Worm (Caenorhabditis elegans): Measurements from ENCODE around the gene srt-4.
"Not testable (repeated sequence)": the region's sequence is repeated elsewhere in the genome, so short reads cannot be mapped to it uniquely, and the experiment has no call there.

The srt-4 gene

ce11 chrV:2608352-2608751, 30.6 kb downstream of the srt-4 start, which contains the start of gene acr-17:
Gene acr-17, plus strand, starts transcription at chrV:2608652.
- TF ChIP-seq F13C5.2 (tag; optimal IDR thresholded peaks at IDR 0.05) = no peak

ce11 chrV:2614986-2615687, 37.4 kb downstream of the srt-4 start, which contains the start of gene F53E10.1:
Gene F53E10.1, plus strand, starts transcription at chrV:2615310.
- no peak for TF ChIP-seq hnd-1 (tag; optimal IDR thresholded peaks at IDR 0.05)
- TF ChIP-seq ceh-36 (tag; optimal IDR thresholded peaks at IDR 0.05) = no peak
- TF ChIP-seq tbx-37 (GFP tag; conservative IDR thresholded peaks at IDR 0.05) = no peak
- no peak for TF ChIP-seq tra-4 (tag; optimal IDR thresholded peaks at IDR 0.05)
- TF ChIP-seq aly-1 (tag; optimal IDR thresholded peaks at IDR 0.05) = no peak
- TF ChIP-seq pes-1 (GFP tag; IDR thresholded peaks at IDR 0.05) = no peak
- no peak for TF ChIP-seq ama-1 (optimal IDR thresholded peaks at IDR 0.05)
- no peak for TF ChIP-seq flt-1 (GFP tag; IDR thresholded peaks at IDR 0.05)
- TF ChIP-seq hmbx-1 (tag; optimal IDR thresholded peaks at IDR 0.05) = no peak
- TF ChIP-seq hmg-4 (GFP tag; optimal IDR thresholded peaks at IDR 0.05) = no peak
- no peak for TF ChIP-seq ets-7 (tag; optimal IDR thresholded peaks at IDR 0.05)
- TF ChIP-seq ceh-13 (GFP tag; optimal IDR thresholded peaks at IDR 0.05) = no peak
- TF ChIP-seq scrt-1 (GFP tag; IDR thresholded peaks at IDR 0.05) = no peak

ce11 chrV:2617499-2617898, 39.8 kb downstream of the srt-4 start:
- no peak for TF ChIP-seq hnd-1 (tag; optimal IDR thresholded peaks at IDR 0.05)
- no peak for TF ChIP-seq ama-1 (optimal IDR thresholded peaks at IDR 0.05)
- TF ChIP-seq tbx-11 (GFP tag; IDR thresholded peaks at IDR 0.05) = 0 out of 2 replicates have a peak, but pooled peaks have one; percentile 13
- no peak for TF ChIP-seq scrt-1 (GFP tag; IDR thresholded peaks at IDR 0.05)
- TF ChIP-seq ceh-36 (tag; optimal IDR thresholded peaks at IDR 0.05) = no peak

ce11 chrV:2621879-2622278, 44.2 kb downstream of the srt-4 start, which contains the start of gene srh-271:
Gene srh-271, minus strand, starts transcription at chrV:2621979.
- no peak for TF ChIP-seq hmg-4 (GFP tag; optimal IDR thresholded peaks at IDR 0.05)
- TF ChIP-seq flt-1 (GFP tag; IDR thresholded peaks at IDR 0.05) = no peak
- TF ChIP-seq tbx-11 (GFP tag; IDR thresholded peaks at IDR 0.05) = no peak
- no peak for TF ChIP-seq B0310.2 (tag; optimal IDR thresholded peaks at IDR 0.05)
- no peak for TF ChIP-seq ama-1 (optimal IDR thresholded peaks at IDR 0.05)
- no peak for TF ChIP-seq sea-1 (GFP tag; conservative IDR thresholded peaks at IDR 0.05)
- no peak for TF ChIP-seq ceh-13 (GFP tag; optimal IDR thresholded peaks at IDR 0.05)
- no peak for TF ChIP-seq aly-1 (tag; optimal IDR thresholded peaks at IDR 0.05)
- TF ChIP-seq ets-7 (tag; optimal IDR thresholded peaks at IDR 0.05) = no peak
- no peak for TF ChIP-seq scrt-1 (GFP tag; IDR thresholded peaks at IDR 0.05)
- no peak for TF ChIP-seq tra-4 (tag; optimal IDR thresholded peaks at IDR 0.05)
- no peak for TF ChIP-seq pes-1 (GFP tag; IDR thresholded peaks at IDR 0.05)

- TF ChIP-seq aly-1 (tag; optimal IDR thresholded peaks at IDR 0.05) (no peak), flt-1 (GFP tag; IDR thresholded peaks at IDR 0.05) (peak; percentile 27; the same call in 1 of the 2 replicates), scrt-1 (GFP tag; IDR thresholded peaks at IDR 0.05) (no peak)
Measured at ce11 chrV:2623765-2624164, 46.1 kb downstream of the srt-4 start.

ce11 chrV:2625360-2625759, 47.7 kb downstream of the srt-4 start, which contains the start of gene sknr-1:
Gene sknr-1, minus strand, starts transcription at chrV:2625460.
- TF ChIP-seq flt-1 (GFP tag; IDR thresholded peaks at IDR 0.05); B0310.2 (tag; optimal IDR thresholded peaks at IDR 0.05); ets-7 (tag; optimal IDR thresholded peaks at IDR 0.05): not testable (repeated sequence)

Measured in whole organism, early embryonic.